Fruit fly (Drosophila melanogaster) whole organism, adult: ENCODE data around the gene AOX3.

ENCODE experiments used
- CG11617 ChIP-seq: fragments of 200-800 bp; sonication (Bioruptor generic); optimal IDR thresholded peaks from 2 replicates; lab custom pipeline; 2017; ENCODE audit warnings: mild to moderate bottlenecking, missing biosample characterization, missing genetic modification reagents, missing genetic modification characterization
- CG1620 ChIP-seq: fragments of 200-800 bp; sonication (Bioruptor generic); optimal IDR thresholded peaks from 2 replicates; lab custom pipeline; 2016; ENCODE audit warnings: missing biosample characterization, missing genetic modification characterization
- CG33017 ChIP-seq: fragments of 200-800 bp; sonication (Bioruptor generic); optimal IDR thresholded peaks from 2 replicates; lab custom pipeline; 2018; ENCODE audit warnings: missing biosample characterization, mild to moderate bottlenecking, missing genetic modification characterization, moderate library complexity
- CG5204 ChIP-seq: fragments of 200-800 bp; sonication (Bioruptor generic); optimal IDR thresholded peaks from 2 replicates; lab custom pipeline; 2016; ENCODE audit warnings: missing biosample characterization, missing genetic modification characterization
- CG7045 ChIP-seq: fragments of 200-800 bp; sonication (Bioruptor generic); optimal IDR thresholded peaks from 2 replicates; lab custom pipeline; 2017; ENCODE audit warnings: missing biosample characterization, mild to moderate bottlenecking, missing genetic modification characterization
- CG7101 ChIP-seq: fragments of 200-800 bp; sonication (Bioruptor generic); optimal IDR thresholded peaks from 2 replicates; lab custom pipeline; 2018; ENCODE audit warnings: missing biosample characterization, mild to moderate bottlenecking, missing genetic modification characterization, moderate library complexity
- Crg-1 ChIP-seq: fragments of 200-800 bp; sonication (Bioruptor generic); optimal IDR thresholded peaks from 2 replicates; lab custom pipeline; 2016; ENCODE audit warnings: missing biosample characterization, missing genetic modification characterization
- Hr96 ChIP-seq: fragments of 200-800 bp; sonication (Bioruptor generic); optimal IDR thresholded peaks from 2 replicates; lab custom pipeline; 2016; ENCODE audit warnings: missing biosample characterization, missing genetic modification characterization
- Mnt ChIP-seq: fragments of 200-800 bp; sonication (Bioruptor generic); optimal IDR thresholded peaks from 2 replicates; lab custom pipeline; 2016; ENCODE audit warnings: missing biosample characterization, mild to moderate bottlenecking, missing genetic modification characterization
- bab1 ChIP-seq: fragments of 200-800 bp; sonication (Bioruptor generic); optimal IDR thresholded peaks from 3 replicates; lab custom pipeline; 2019; ENCODE audit warnings: missing biosample characterization, mild to moderate bottlenecking, missing genetic modification characterization, moderate library complexity
- cic ChIP-seq: fragments of 200-800 bp; sonication (Bioruptor generic); optimal IDR thresholded peaks from 2 replicates; lab custom pipeline; 2017; ENCODE audit warnings: missing biosample characterization, mild to moderate bottlenecking, missing genetic modification characterization, moderate library complexity
- cnc ChIP-seq, 2 experiments: fragments of >200 bp; optimal IDR thresholded peaks; 2 replicates each; lab custom pipeline; 2017
- kay ChIP-seq: fragments of 200-800 bp; sonication (Bioruptor generic); peaks from one replicate; lab custom pipeline; 2016; ENCODE audit warnings: missing biosample characterization, missing genetic modification characterization, borderline replicate concordance
- tj ChIP-seq: fragments of 200-800 bp; sonication (Bioruptor generic); optimal IDR thresholded peaks from 3 replicates; lab custom pipeline; 2017; ENCODE audit warnings: missing biosample characterization, mild to moderate bottlenecking, missing genetic modification characterization, moderate library complexity

dm6 chr3R:15580719-15581118 lies 32.7 kb upstream of the AOX3 start:
- no peak for TF ChIP-seq CG33017 (tag; lab: Kevin White, UChicago)
- TF ChIP-seq cic (GFP tag; lab: Kevin White, UChicago): no peak
- no peak for TF ChIP-seq CG7045
- TF ChIP-seq CG5204: no peak
- TF ChIP-seq CG7101 (tag; lab: Kevin White, UChicago): no peak
- TF ChIP-seq Crg-1 (GFP tag; lab: Kevin White, UChicago): no peak
- no peak for TF ChIP-seq Hr96 (GFP tag; lab: Kevin White, UChicago)
- no peak for TF ChIP-seq CG1620
- TF ChIP-seq cnc (optimal IDR thresholded peaks at IDR 0.05; lab: Kevin White, UChicago): no peak
- no peak for TF ChIP-seq bab1
- no peak for TF ChIP-seq kay (GFP tag; lab: Kevin White, UChicago)
- TF ChIP-seq CG11617 (GFP tag; lab: Kevin White, UChicago): no peak
- TF ChIP-seq Mnt (GFP tag; lab: Kevin White, UChicago): no peak
- TF ChIP-seq tj (GFP tag; lab: Kevin White, UChicago): no peak
